Fruit fly (Drosophila melanogaster): ENCODE data around the gene NijA.

Gene NijA

dm6 chr3L:10672540-10672939, 24.1 kb downstream of the NijA start (continued):
- TF ChIP-seq crol (GFP tag; IDR thresholded peaks at IDR 0.05), result peak; percentile 90
- TF ChIP-seq CG42726 (GFP tag; IDR thresholded peaks at IDR 0.05; ENCODE audit: partially characterized antibody), result no peak
- TF ChIP-seq CHES-1-like (GFP tag; optimal IDR thresholded peaks at IDR 0.05), result no peak
- TF ChIP-seq Hmr (GFP tag; optimal IDR thresholded peaks at IDR 0.05), result peak; percentile 19
- peak; percentile 22 for TF ChIP-seq CG17385 (GFP tag; optimal IDR thresholded peaks at IDR 0.05)
- no peak for TF ChIP-seq Lim3 (GFP tag; IDR thresholded peaks at IDR 0.05)
- TF ChIP-seq CG1024 (GFP tag; IDR thresholded peaks at IDR 0.05), result no peak
- peak; percentile 5; the same call in 1 of the 2 replicates for TF ChIP-seq Rfx (GFP tag; IDR thresholded peaks at IDR 0.05)
- TF ChIP-seq Antp (GFP tag; optimal IDR thresholded peaks at IDR 0.05), result no peak
- TF ChIP-seq tap (tag; optimal IDR thresholded peaks at IDR 0.05), result no peak

dm6 chr3L:10669592-10670400, 26.9 kb downstream of the NijA start:
- TF ChIP-seq CG18011 (GFP tag; optimal IDR thresholded peaks at IDR 0.05) (no peak), CG18764 (GFP tag; optimal IDR thresholded peaks at IDR 0.05) (no peak), Oli (tag; optimal IDR thresholded peaks at IDR 0.05) (no peak), D19B (GFP tag; optimal IDR thresholded peaks at IDR 0.05) (no peak), fd3F (GFP tag; optimal IDR thresholded peaks at IDR 0.05) (no peak), bowl (GFP tag; IDR thresholded peaks at IDR 0.05) (0 out of 2 replicates have a peak, but pooled peaks have one; percentile 13), CG3407 (GFP tag; optimal IDR thresholded peaks at IDR 0.05) (no peak), Rx (GFP tag; IDR thresholded peaks at IDR 0.05) (no peak), oc (tag; optimal IDR thresholded peaks at IDR 0.05) (no peak), crol (GFP tag; IDR thresholded peaks at IDR 0.05) (peak; percentile 92), Neu2 (GFP tag; optimal IDR thresholded peaks at IDR 0.05; ENCODE audit: borderline replicate concordance) (no peak), sens (GFP tag) (peak; percentile 44), sqz (GFP tag; optimal IDR thresholded peaks at IDR 0.05) (peak; percentile 6), Med (GFP tag) (peak; percentile 69), ap (GFP tag; IDR thresholded peaks at IDR 0.05) (no peak), Dbx (GFP tag; IDR thresholded peaks at IDR 0.05) (0 out of 3 replicates have a peak, but pooled peaks have one; percentile 21), cg (GFP tag; optimal IDR thresholded peaks at IDR 0.05) (peak; percentile 18), CG32772 (GFP tag; IDR thresholded peaks at IDR 0.05) (no peak), CG17385 (GFP tag; optimal IDR thresholded peaks at IDR 0.05) (peak; percentile 42), Sry-δ (GFP tag; optimal IDR thresholded peaks at IDR 0.05) (no peak), nerfin-2 (GFP tag; IDR thresholded peaks at IDR 0.05; ENCODE audit: partially characterized antibody) (0 out of 2 replicates have a peak, but pooled peaks have one; percentile 10), knrl (GFP tag; IDR thresholded peaks at IDR 0.05; ENCODE audit: partially characterized antibody) (no peak), CG11456 (GFP tag; IDR thresholded peaks at IDR 0.05) (no peak), Dfd (GFP tag; optimal IDR thresholded peaks at IDR 0.05) (peak in 1 of 2 experiments; percentile 25), CG7357 (GFP tag; IDR thresholded peaks at IDR 0.05) (no peak), CG4360 (GFP tag; IDR thresholded peaks at IDR 0.05) (peak; percentile 74), abd-A (tag; optimal IDR thresholded peaks at IDR 0.05) (peak; percentile 2), shn (GFP tag; optimal IDR thresholded peaks at IDR 0.05) (no peak), ci (GFP tag; IDR thresholded peaks at IDR 0.05) (peak; percentile 48; the same call in 1 of the 3 replicates)

dm6 chr3L:10667341-10667740, 29.3 kb downstream of the NijA start:
- TF ChIP-seq bbx (GFP tag; IDR thresholded peaks at IDR 0.05; ENCODE audit: partially characterized antibody) (peak; percentile 31; the same call in 1 of the 2 replicates), CG2199 (GFP tag; IDR thresholded peaks at IDR 0.05) (no peak), chinmo (GFP tag; IDR thresholded peaks at IDR 0.05; ENCODE audit: partially characterized antibody) (peak; percentile 86; the same call in 3 of the 4 replicates), crol (GFP tag; IDR thresholded peaks at IDR 0.05) (peak; percentile 67; the same call in 1 of the 2 replicates), cg (GFP tag; optimal IDR thresholded peaks at IDR 0.05) (peak; percentile 77), CG4360 (GFP tag; IDR thresholded peaks at IDR 0.05) (peak; percentile 35; the same call in 1 of the 2 replicates), CG42726 (GFP tag; IDR thresholded peaks at IDR 0.05; ENCODE audit: partially characterized antibody) (0 out of 2 replicates have a peak, but pooled peaks have one; percentile 12), chm (GFP tag; IDR thresholded peaks at IDR 0.05) (peak; percentile 39; the same call in 1 of the 2 replicates), Hsf (GFP tag; optimal IDR thresholded peaks at IDR 0.05) (no peak), ems (GFP tag; optimal IDR thresholded peaks at IDR 0.05) (no peak), CG17385 (GFP tag; optimal IDR thresholded peaks at IDR 0.05) (peak; percentile 45)
